Fruit fly (Drosophila melanogaster) Kc167 (cell line): ENCODE data around the gene CG7742.

Experiments
- Myc ChIP-seq: fragments of >200 bp; optimal IDR thresholded peaks from 2 replicates; lab custom pipeline; 2017; ENCODE audit warnings: missing external identifiers
- Sin3A ChIP-seq: fragments of >200 bp; optimal IDR thresholded peaks from 2 replicates; lab custom pipeline; 2018; ENCODE audit warnings: missing external identifiers
- insv ChIP-seq: fragments of >200 bp; optimal IDR thresholded peaks from 3 replicates; lab custom pipeline; 2018; ENCODE audit warnings: missing external identifiers
- ttk ChIP-seq: sonication (Bioruptor generic); optimal IDR thresholded peaks from 2 replicates; lab custom pipeline; 2017; ENCODE audit warnings: missing external identifiers

DNA sequence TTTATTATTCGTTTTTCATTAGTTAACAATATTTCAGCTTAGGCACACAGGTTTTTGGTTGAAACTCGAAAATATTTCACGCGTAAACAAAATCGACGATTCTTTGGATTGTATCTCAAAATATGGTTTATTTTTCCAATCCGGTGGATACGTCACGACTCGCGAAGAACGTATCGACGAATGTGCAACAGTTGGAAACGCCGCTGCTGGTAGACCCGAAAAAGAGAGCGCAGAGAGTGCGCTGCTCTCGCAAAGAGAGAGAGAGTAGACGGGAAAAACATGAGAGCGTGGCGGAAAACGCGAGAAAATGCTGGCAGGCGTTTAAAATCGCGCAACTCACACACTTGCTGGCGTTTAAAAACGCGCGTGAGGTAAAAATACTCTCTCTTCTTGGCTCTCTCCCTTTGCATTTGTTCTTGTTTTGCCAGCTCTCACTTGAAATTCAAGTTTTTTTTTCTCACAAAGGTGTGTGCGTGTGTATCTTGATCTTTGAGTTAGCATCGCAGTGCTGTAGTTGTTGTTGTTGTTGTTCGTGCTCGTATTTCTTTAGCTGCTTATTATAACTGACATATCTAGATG is 22.4 kb upstream of the CG7742 start:
- TF ChIP-seq Sin3A (lab: Kevin White, UChicago) (no peak), insv (lab: Kevin White, UChicago) (no peak), Myc (lab: Kevin White, UChicago) (no peak), ttk (lab: Kevin White, UChicago) (no peak)
